Fruit fly (Drosophila melanogaster): ENCODE data around the gene Pc.

- no peak for TF ChIP-seq CG8478 (optimal IDR thresholded peaks at IDR 0.05)
- TF ChIP-seq Dll (optimal IDR thresholded peaks at IDR 0.05) = no peak
- no peak for TF ChIP-seq pan (optimal IDR thresholded peaks at IDR 0.05)
- no peak for TF ChIP-seq usp (GFP tag; optimal IDR thresholded peaks at IDR 0.05)
- no peak for TF ChIP-seq psq (optimal IDR thresholded peaks at IDR 0.05)
- TF ChIP-seq EcR (GFP tag; optimal IDR thresholded peaks at IDR 0.05) = no peak
These were observed 55.4 kb downstream of the Pc start for dm6 chr3L:21262426-21262825.

Measured in whole organism.